Fruit fly (Drosophila melanogaster) whole organism, prepupa: ENCODE measurements around the gene CG32189.

Experiments
- CG1621 ChIP-seq: fragments of 200-800 bp; sonication (Bioruptor generic); optimal IDR thresholded peaks from 3 replicates; lab custom pipeline; 2018; ENCODE audit warnings: missing biosample characterization, mild to moderate bottlenecking, missing genetic modification characterization
- CG31627 ChIP-seq: fragments of 200-800 bp; sonication (Bioruptor generic); optimal IDR thresholded peaks from 3 replicates; lab custom pipeline; 2016; ENCODE audit warnings: missing biosample characterization, missing genetic modification characterization
- CG6854 ChIP-seq: fragments of 200-800 bp; sonication (Bioruptor generic); optimal IDR thresholded peaks from 2 replicates; lab custom pipeline; 2017; ENCODE audit warnings: missing biosample characterization, mild to moderate bottlenecking, missing genetic modification characterization

Gene CG32189

DNA sequence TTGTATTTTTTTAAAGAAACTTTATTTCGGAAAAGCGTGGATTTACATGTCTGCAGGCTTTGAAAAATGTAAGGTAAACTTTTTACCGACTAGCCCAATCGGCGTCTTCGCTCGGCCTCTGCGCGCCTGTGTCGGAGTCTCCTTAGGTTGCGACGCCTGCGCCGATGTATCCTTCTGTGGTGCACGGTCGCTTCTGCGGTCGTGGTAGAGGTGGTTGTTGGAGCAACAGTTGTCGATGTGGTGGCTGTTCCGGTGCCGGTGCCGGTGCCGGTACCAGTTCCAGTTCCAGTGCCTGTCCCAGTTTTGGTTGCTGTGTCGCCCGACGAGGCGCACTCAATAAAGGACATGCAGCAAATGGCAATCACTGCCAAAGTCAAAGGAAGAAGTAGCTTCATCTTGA lies 43.9 kb downstream of the CG32189 start:
- TF ChIP-seq CG1621 (tag; lab: Kevin White, UChicago), result no peak
- TF ChIP-seq CG6854, result no peak
- no peak for TF ChIP-seq CG31627
